Worm (Caenorhabditis elegans): Measurements from ENCODE around the gene srbc-12.

srbc-12 gene

ce11 chrV:893437-894018 is 43.9 kb downstream of the srbc-12 start, which contains the start of the genes srlf-23 and srlf-20:
Gene srlf-23, minus strand, starts transcription at chrV:893537.
Gene srlf-20, plus strand, starts transcription at chrV:893968.
- no peak for TF ChIP-seq unc-62 (GFP tag; optimal IDR thresholded peaks at IDR 0.05)

ce11 chrV:899087-899486 is 49.5 kb downstream of the srbc-12 start, which contains the start of gene nas-32:
Gene nas-32, minus strand, starts transcription at chrV:899187.
- TF ChIP-seq unc-62 (GFP tag; optimal IDR thresholded peaks at IDR 0.05), result no peak
